Fruit fly (Drosophila melanogaster) whole organism, pupa: ENCODE data around the gene nAChRbeta1.

Experiments used
- CG10348 ChIP-seq: fragments of 200-800 bp; sonication (Bioruptor generic); IDR thresholded peaks from 2 replicates; pipeline ENCODE4 v1.3.6; 2022; ENCODE audit warnings: missing biosample characterization, missing genetic modification characterization
- CG15710 ChIP-seq: fragments of 200-800 bp; sonication (Bioruptor generic); optimal IDR thresholded peaks from 2 replicates; lab custom pipeline; 2018; ENCODE audit warnings: missing biosample characterization, mild to moderate bottlenecking, missing genetic modification characterization, moderate library complexity
- CG32121 ChIP-seq: fragments of 200-800 bp; sonication (Bioruptor generic); IDR thresholded peaks from 2 replicates; pipeline ENCODE4 v1.3.6; 2022; ENCODE audit warnings: missing biosample characterization, missing genetic modification characterization
- CG34367 ChIP-seq: fragments of 200-800 bp; sonication (Bioruptor generic); optimal IDR thresholded peaks from 2 replicates; lab custom pipeline; 2018; ENCODE audit warnings: missing biosample characterization, mild to moderate bottlenecking, missing genetic modification characterization
- CG4496 ChIP-seq: fragments of 200-800 bp; sonication (Bioruptor generic); IDR thresholded peaks from 3 replicates; pipeline ENCODE4 v1.3.6; 2022; ENCODE audit warnings: missing biosample characterization, missing genetic modification characterization
- CG8301 ChIP-seq: fragments of 200-800 bp; sonication (Bioruptor generic); optimal IDR thresholded peaks from 2 replicates; lab custom pipeline; 2018; ENCODE audit warnings: missing biosample characterization, mild to moderate bottlenecking, missing genetic modification characterization
- CG9948 ChIP-seq: fragments of 200-800 bp; sonication (Bioruptor generic); optimal IDR thresholded peaks from 2 replicates; lab custom pipeline; 2018; ENCODE audit warnings: missing biosample characterization, mild to moderate bottlenecking, missing genetic modification characterization, moderate library complexity
- EcR ChIP-seq: fragments of 200-800 bp; sonication (Bioruptor generic); optimal IDR thresholded peaks from 3 replicates; lab custom pipeline; 2019; ENCODE audit warnings: missing biosample characterization, missing genetic modification characterization, mild to moderate bottlenecking, moderate library complexity, missing genetic modification reagents
- Ets98B ChIP-seq: fragments of 200-800 bp; sonication (Bioruptor generic); IDR thresholded peaks from 2 replicates; pipeline ENCODE4 v1.3.6; 2022; ENCODE audit warnings: missing biosample characterization, missing genetic modification characterization
- Pif1A ChIP-seq: fragments of 200-800 bp; sonication (Bioruptor generic); optimal IDR thresholded peaks from 3 replicates; lab custom pipeline; 2016; ENCODE audit warnings: missing biosample characterization, missing genetic modification characterization
- fd96Ca ChIP-seq: fragments of 200-800 bp; sonication (Bioruptor generic); IDR thresholded peaks from 3 replicates; pipeline ENCODE4 v1.3.6; 2022; ENCODE audit warnings: missing biosample characterization, missing genetic modification characterization

DNA sequence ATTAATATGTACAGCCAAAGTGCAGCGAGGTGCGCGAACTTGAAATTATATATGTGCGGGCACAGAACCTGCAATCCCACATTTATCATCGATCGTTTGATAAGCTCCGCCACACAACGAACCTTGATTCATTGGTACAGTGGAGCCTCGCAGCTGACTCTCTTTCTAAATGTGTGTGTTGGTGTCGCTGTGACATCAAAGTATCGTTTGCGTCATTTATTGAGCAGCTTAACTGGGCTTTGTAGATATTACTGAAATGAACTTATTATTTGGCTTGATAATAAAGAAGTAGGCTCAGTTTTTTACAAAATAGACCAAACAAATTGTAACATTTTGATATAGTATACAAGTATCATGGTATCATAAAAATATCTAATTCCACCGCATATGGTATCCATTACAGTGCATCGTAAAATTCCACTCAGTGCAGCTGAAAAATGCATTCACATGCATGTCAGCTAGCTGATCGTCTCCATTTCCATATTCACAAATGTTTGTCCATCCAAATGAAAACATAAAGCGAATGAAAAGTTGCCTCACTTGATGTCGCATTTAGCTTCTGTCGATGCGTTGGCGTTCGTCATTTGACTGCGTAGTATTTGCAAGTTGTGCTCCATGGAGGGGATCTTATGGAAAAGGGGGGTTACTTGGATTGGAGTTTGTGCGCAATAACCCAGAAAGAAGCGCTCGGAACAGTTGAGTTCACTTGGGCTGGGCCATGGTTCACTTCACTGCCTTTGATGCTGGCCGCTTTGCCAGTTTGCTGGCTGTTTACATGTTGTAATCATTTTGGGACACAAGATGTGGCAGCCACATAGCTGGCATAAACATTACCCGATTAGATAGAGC lies 17.9 kb upstream of the nAChRbeta1 start:
- TF ChIP-seq EcR (GFP tag; lab: Kevin White, UChicago) = no peak
- TF ChIP-seq CG9948 (tag; lab: Kevin White, UChicago) = no peak
- TF ChIP-seq fd96Ca (GFP tag; lab: Robert Waterston, UW) = no peak
- no peak for TF ChIP-seq Ets98B (GFP tag; lab: Robert Waterston, UW)
- TF ChIP-seq CG34367 (tag; lab: Kevin White, UChicago) = no peak
- no peak for TF ChIP-seq Pif1A (GFP tag; lab: Kevin White, UChicago)
- no peak for TF ChIP-seq CG10348 (GFP tag; lab: Robert Waterston, UW)
- no peak for TF ChIP-seq CG8301 (tag; lab: Kevin White, UChicago)
- no peak for TF ChIP-seq CG15710 (tag; lab: Kevin White, UChicago)
- TF ChIP-seq CG4496 (GFP tag; lab: Robert Waterston, UW) = no peak
- no peak for TF ChIP-seq CG32121 (GFP tag; lab: Robert Waterston, UW)
